Fruit fly (Drosophila melanogaster): ENCODE results near the gene RabGGTb.
A peak's percentile ranks its signal among the peaks of the same experiment; 100 is the strongest.

The RabGGTb gene

dm6 chr2L:2872309-2872932, 6.5 kb upstream of the RabGGTb start (continued):
- TF ChIP-seq ara (GFP tag; IDR thresholded peaks at IDR 0.05) (no peak; the same call in 1 of the 2 replicates), ssp (GFP tag; IDR thresholded peaks at IDR 0.05) (no peak), trem (tag; optimal IDR thresholded peaks at IDR 0.05) (no peak), sob (GFP tag; IDR thresholded peaks at IDR 0.05) (peak; percentile 51; the same call in 1 of the 2 replicates), ato (GFP tag; IDR thresholded peaks at IDR 0.05; ENCODE audit: partially characterized antibody) (no peak), CG1792 (GFP tag; optimal IDR thresholded peaks at IDR 0.05) (no peak), CG18619 (GFP tag; optimal IDR thresholded peaks at IDR 0.05) (peak; percentile 49), CG3847 (GFP tag; IDR thresholded peaks at IDR 0.05) (0 out of 2 replicates have a peak, but pooled peaks have one; percentile 19), CG12744 (GFP tag; optimal IDR thresholded peaks at IDR 0.05) (no peak), pfk (GFP tag; optimal IDR thresholded peaks at IDR 0.05) (no peak), bcd (GFP tag; optimal IDR thresholded peaks at IDR 0.05) (peak; percentile 16), CG12071 (GFP tag; optimal IDR thresholded peaks at IDR 0.05) (peak; percentile 36), wor (GFP tag; IDR thresholded peaks at IDR 0.05) (no peak), CG17361 (GFP tag; IDR thresholded peaks at IDR 0.05) (peak; percentile 34; the same call in 1 of the 3 replicates), Fer1 (GFP tag; optimal IDR thresholded peaks at IDR 0.05) (peak; percentile 56), fd96Cb (tag; optimal IDR thresholded peaks at IDR 0.05) (peak; percentile 17), org-1 (GFP tag; optimal IDR thresholded peaks at IDR 0.05) (no peak), dpn (GFP tag; optimal IDR thresholded peaks at IDR 0.05) (peak in 1 of 2 experiments; percentile 13), CG12219 (GFP tag; optimal IDR thresholded peaks at IDR 0.05) (peak; percentile 15), NfI (GFP tag; optimal IDR thresholded peaks at IDR 0.05) (peak; percentile 32), tup (GFP tag; optimal IDR thresholded peaks at IDR 0.05) (peak; percentile 20), caup (GFP tag; optimal IDR thresholded peaks at IDR 0.05; ENCODE audit: severe bottlenecking) (peak; percentile 57), hth (optimal IDR thresholded peaks at IDR 0.05) (no peak), unc-4 (GFP tag; IDR thresholded peaks at IDR 0.05; ENCODE audit: partially characterized antibody) (no peak), CG32767 (GFP tag; IDR thresholded peaks at IDR 0.05) (no peak), CG7963 (GFP tag; IDR thresholded peaks at IDR 0.05; ENCODE audit: partially characterized antibody) (0 out of 3 replicates have a peak, but pooled peaks have one; percentile 8), sima (GFP tag; optimal IDR thresholded peaks at IDR 0.05) (no peak), row (GFP tag; IDR thresholded peaks at IDR 0.05) (peak; percentile 61), CG17568 (GFP tag; optimal IDR thresholded peaks at IDR 0.05) (no peak), mam (GFP tag; optimal IDR thresholded peaks at IDR 0.05) (no peak), nom (GFP tag; optimal IDR thresholded peaks at IDR 0.05) (no peak), CG7357 (GFP tag; IDR thresholded peaks at IDR 0.05) (peak; percentile 33; the same call in 1 of the 3 replicates), CG16779 (GFP tag; IDR thresholded peaks at IDR 0.05) (no peak), CG10979 (tag; optimal IDR thresholded peaks at IDR 0.05) (no peak), PHDP (tag; optimal IDR thresholded peaks at IDR 0.05) (peak; percentile 13), CG8924 (tag; optimal IDR thresholded peaks at IDR 0.05) (peak; percentile 41), Ets65A (GFP tag) (no peak), CG8388 (GFP tag; optimal IDR thresholded peaks at IDR 0.05) (no peak), Med (GFP tag) (peak; percentile 80), chif (GFP tag; optimal IDR thresholded peaks at IDR 0.05) (no peak), Xbp1 (GFP tag; optimal IDR thresholded peaks at IDR 0.05) (peak; percentile 18)

Data from whole organism, embryonic.